Worm (Caenorhabditis elegans): ENCODE results near the gene sre-20.

Gene sre-20

DNA sequence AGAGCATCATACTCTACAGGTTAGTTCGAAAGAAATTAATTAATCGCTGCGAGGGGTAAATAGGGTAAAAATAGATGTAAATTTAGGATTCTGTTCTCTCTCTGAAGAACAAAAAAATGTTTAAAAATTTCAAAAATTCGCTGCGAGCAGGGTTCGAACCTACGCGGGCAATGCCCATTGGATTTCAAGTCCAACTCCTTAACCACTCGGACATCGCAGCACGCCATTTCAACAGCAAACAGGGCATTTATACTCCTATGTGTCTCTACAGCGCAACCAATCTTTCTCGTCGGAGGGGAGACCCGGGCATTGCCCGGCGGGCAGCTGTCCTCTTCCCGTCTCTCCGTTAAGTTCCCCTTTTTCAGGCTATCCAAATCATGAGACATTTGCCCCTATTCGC, 4.5 kb downstream of the sre-20 start:
- TF ChIP-seq lin-35 (GFP tag; optimal IDR thresholded peaks at IDR 0.05) (peak; percentile 20 to 66), nhr-47 (tag; optimal IDR thresholded peaks at IDR 0.05) (peak; percentile 61), C04F5.9 (tag; optimal IDR thresholded peaks at IDR 0.05) (no peak), zip-4 (GFP tag; optimal IDR thresholded peaks at IDR 0.05) (no peak), nhr-20 (tag; optimal IDR thresholded peaks at IDR 0.05) (peak; percentile 49), pax-3 (tag; optimal IDR thresholded peaks at IDR 0.05) (peak; percentile 45), mdl-1 (tag; optimal IDR thresholded peaks at IDR 0.05) (peak in 1 of 2 experiments; percentile 45), sox-4 (tag; optimal IDR thresholded peaks at IDR 0.05) (no peak), pqm-1 (tag; optimal IDR thresholded peaks at IDR 0.05) (no peak), dsc-1 (tag; optimal IDR thresholded peaks at IDR 0.05) (peak; percentile 30), egl-27 (tag; optimal IDR thresholded peaks at IDR 0.05) (no peak), pag-3 (tag; optimal IDR thresholded peaks at IDR 0.05; ENCODE audit: borderline replicate concordance, insufficient read depth) (no peak), nhr-76 (tag; optimal IDR thresholded peaks at IDR 0.05) (no peak), elt-3 (tag; optimal IDR thresholded peaks at IDR 0.05) (peak in 1 of 6 experiments; percentile 23), tbx-2 (tag; optimal IDR thresholded peaks at IDR 0.05) (peak; percentile 14), ztf-4 (tag; optimal IDR thresholded peaks at IDR 0.05) (peak; percentile 3), unc-130 (tag; optimal IDR thresholded peaks at IDR 0.05) (peak; percentile 12), dpl-1 (GFP tag; optimal IDR thresholded peaks at IDR 0.05) (peak; percentile 3 to 44 (median 43)), lsy-2 (tag; optimal IDR thresholded peaks at IDR 0.05) (peak; percentile 27 to 68), mab-9 (GFP tag; IDR thresholded peaks at IDR 0.05) (no peak), nhr-19 (GFP tag; conservative IDR thresholded peaks at IDR 0.05) (peak; percentile 54), lin-14 (GFP tag; optimal IDR thresholded peaks at IDR 0.05) (peak; percentile 38), rnt-1 (tag; optimal IDR thresholded peaks at IDR 0.05) (peak; percentile 53), nhr-77 (tag; optimal IDR thresholded peaks at IDR 0.05) (peak; percentile 21), snu-23 (GFP tag; optimal IDR thresholded peaks at IDR 0.05) (peak; percentile 61), C16A3.4 (tag; optimal IDR thresholded peaks at IDR 0.05) (peak; percentile 64), mef-2 (tag; optimal IDR thresholded peaks at IDR 0.05) (no peak), nhr-85 (tag) (peak; percentile 46), unc-62 (GFP tag; optimal IDR thresholded peaks at IDR 0.05) (no peak), fkh-8 (tag; optimal IDR thresholded peaks at IDR 0.05) (peak; percentile 30), vab-15 (tag; optimal IDR thresholded peaks at IDR 0.05) (peak; percentile 38), isw-1 (GFP tag; IDR thresholded peaks at IDR 0.05) (no peak), aly-2 (tag; optimal IDR thresholded peaks at IDR 0.05) (peak; percentile 37), ztf-11 (tag; optimal IDR thresholded peaks at IDR 0.05) (peak in 1 of 2 experiments; percentile 8), nhr-71 (tag; optimal IDR thresholded peaks at IDR 0.05) (peak; percentile 49), nhr-11 (tag; optimal IDR thresholded peaks at IDR 0.05) (no peak), lir-3 (tag; optimal IDR thresholded peaks at IDR 0.05; ENCODE audit: poor library complexity) (peak; percentile 9), efl-1 (optimal IDR thresholded peaks at IDR 0.05) (peak; percentile 35 to 51), efl-1 (GFP tag; optimal IDR thresholded peaks at IDR 0.05 in 1 of 2) (peak; percentile 41 to 93), swsn-7 (tag; optimal IDR thresholded peaks at IDR 0.05) (peak; percentile 36), ceh-82 (tag; optimal IDR thresholded peaks at IDR 0.05) (peak in 1 of 3 experiments; percentile 48), xbp-1 (tag; optimal IDR thresholded peaks at IDR 0.05) (peak; percentile 10), fos-1 (tag; optimal IDR thresholded peaks at IDR 0.05) (no peak), nhr-90 (tag; optimal IDR thresholded peaks at IDR 0.05; ENCODE audit: poor library complexity) (peak; percentile 42)
